Worm (Caenorhabditis elegans): Measurements from ENCODE around the gene Y105C5B.19.

ce11 chrIV:15961069-15961468 lies 22.7 kb downstream of the Y105C5B.19 start:
- TF ChIP-seq lim-6 (tag; optimal IDR thresholded peaks at IDR 0.05) (no peak), unc-86 (tag; optimal IDR thresholded peaks at IDR 0.05) (no peak), dmd-4 (tag; optimal IDR thresholded peaks at IDR 0.05; ENCODE audit: borderline replicate concordance) (no peak), ceh-6 (GFP tag; optimal IDR thresholded peaks at IDR 0.05) (no peak), mec-3 (tag; optimal IDR thresholded peaks at IDR 0.05; ENCODE audit: borderline replicate concordance) (no peak), pha-4 (tag; optimal IDR thresholded peaks at IDR 0.05) (no peak), nhr-232 (tag; optimal IDR thresholded peaks at IDR 0.05) (no peak), ceh-9 (tag; optimal IDR thresholded peaks at IDR 0.05) (no peak), ceh-18 (tag; optimal IDR thresholded peaks at IDR 0.05) (no peak), odd-2 (tag; optimal IDR thresholded peaks at IDR 0.05) (no peak), sox-4 (tag; optimal IDR thresholded peaks at IDR 0.05) (no peak), hlh-15 (tag; optimal IDR thresholded peaks at IDR 0.05) (no peak), tbx-2 (tag; optimal IDR thresholded peaks at IDR 0.05) (no peak), ama-1 (optimal IDR thresholded peaks at IDR 0.05) (no peak)

All from whole organism, late embryonic.